Fruit fly (Drosophila melanogaster): ENCODE data around the gene CG14797.

The CG14797 gene

dm6 chrX:1681266-1681665 lies at the start of gene CG14797:
Gene CG14797, plus strand, starts transcription at chrX:1681566.
- TF ChIP-seq CTCF (optimal IDR thresholded peaks at IDR 0.05) (no peak), CG8478 (optimal IDR thresholded peaks at IDR 0.05) (no peak)

- no peak for TF ChIP-seq CTCF (optimal IDR thresholded peaks at IDR 0.05)
- TF ChIP-seq CG8478 (optimal IDR thresholded peaks at IDR 0.05): no peak
Measured at dm6 chrX:1643640-1644039, 37.7 kb upstream of the CG14797 start.

dm6 chrX:1647876-1648275 lies 33.5 kb upstream of the CG14797 start:
- TF ChIP-seq CTCF (optimal IDR thresholded peaks at IDR 0.05): no peak
- no peak for TF ChIP-seq CG8478 (optimal IDR thresholded peaks at IDR 0.05)

dm6 chrX:1660269-1660668 lies 21.1 kb upstream of the CG14797 start:
- TF ChIP-seq CTCF (optimal IDR thresholded peaks at IDR 0.05) (peak; percentile 53 to 60), CG8478 (optimal IDR thresholded peaks at IDR 0.05) (no peak)

dm6 chrX:1664836-1665235 lies 16.5 kb upstream of the CG14797 start, which contains the start of gene dor:
Gene dor, plus strand, starts transcription at chrX:1665052.
- TF ChIP-seq CTCF (optimal IDR thresholded peaks at IDR 0.05) (peak in 1 of 2 experiments; percentile 17), CG8478 (optimal IDR thresholded peaks at IDR 0.05) (no peak)

- TF ChIP-seq CG8478 (optimal IDR thresholded peaks at IDR 0.05) (no peak), CTCF (optimal IDR thresholded peaks at IDR 0.05) (no peak)
Measured at dm6 chrX:1668688-1669087, 12.7 kb upstream of the CG14797 start, which contains the start of gene Mur2B. Gene Mur2B, minus strand, starts transcription at chrX:1668788.

- TF ChIP-seq CG8478 (optimal IDR thresholded peaks at IDR 0.05): no peak
- TF ChIP-seq CTCF (optimal IDR thresholded peaks at IDR 0.05): no peak
Measured at dm6 chrX:1669214-1669613, 12.2 kb upstream of the CG14797 start, which contains the start of the genes CG3740 and hfw. Gene CG3740, minus strand, starts transcription at chrX:1669297. Gene hfw, plus strand, starts transcription at chrX:1669570.

- no peak for TF ChIP-seq CTCF (optimal IDR thresholded peaks at IDR 0.05)
- no peak for TF ChIP-seq CG8478 (optimal IDR thresholded peaks at IDR 0.05)
Measured at dm6 chrX:1669840-1670239, 11.5 kb upstream of the CG14797 start.

dm6 chrX:1686305-1686704 lies 4.9 kb downstream of the CG14797 start, which contains the start of gene b6:
Gene b6, plus strand, starts transcription at chrX:1686624.
- TF ChIP-seq CG8478 (optimal IDR thresholded peaks at IDR 0.05): no peak
- no peak for TF ChIP-seq CTCF (optimal IDR thresholded peaks at IDR 0.05)

dm6 chrX:1691475-1691874 lies 10.1 kb downstream of the CG14797 start:
- TF ChIP-seq CTCF (optimal IDR thresholded peaks at IDR 0.05) (no peak), CG8478 (optimal IDR thresholded peaks at IDR 0.05) (no peak)

dm6 chrX:1692553-1692952 lies 11.2 kb downstream of the CG14797 start, which contains the start of gene CG32809:
Gene CG32809, minus strand, starts transcription at chrX:1692768.
- TF ChIP-seq CTCF (optimal IDR thresholded peaks at IDR 0.05): no peak
- TF ChIP-seq CG8478 (optimal IDR thresholded peaks at IDR 0.05): no peak

- TF ChIP-seq CTCF (optimal IDR thresholded peaks at IDR 0.05) (peak in 1 of 2 experiments; percentile 2), CG8478 (optimal IDR thresholded peaks at IDR 0.05) (no peak)
Measured at dm6 chrX:1695529-1696410, 14.4 kb downstream of the CG14797 start, which contains the start of gene a6. Gene a6, minus strand, starts transcription at chrX:1695889.

dm6 chrX:1705929-1706328 lies 24.6 kb downstream of the CG14797 start:
- TF ChIP-seq CTCF (optimal IDR thresholded peaks at IDR 0.05): no peak
- no peak for TF ChIP-seq CG8478 (optimal IDR thresholded peaks at IDR 0.05)

- no peak for TF ChIP-seq CG8478 (optimal IDR thresholded peaks at IDR 0.05)
- no peak for TF ChIP-seq CTCF (optimal IDR thresholded peaks at IDR 0.05)
Measured at dm6 chrX:1710082-1710481, 28.7 kb downstream of the CG14797 start, which contains the start of gene CG3795. Gene CG3795, minus strand, starts transcription at chrX:1710182.

- TF ChIP-seq CG8478 (optimal IDR thresholded peaks at IDR 0.05) (no peak), CTCF (optimal IDR thresholded peaks at IDR 0.05) (no peak)
Measured at dm6 chrX:1714874-1715273, 33.5 kb downstream of the CG14797 start.

Data from S2 (cell line).